Worm (Caenorhabditis elegans): ENCODE data around the gene mlk-1.

mlk-1 gene

ce11 chrV:5090386-5090785 is 25.8 kb upstream of the mlk-1 start:
- no peak for TF ChIP-seq hlh-17 (GFP tag; optimal IDR thresholded peaks at IDR 0.05; ENCODE audit: borderline replicate concordance)
- TF ChIP-seq lin-35 (GFP tag; optimal IDR thresholded peaks at IDR 0.05): no peak
- TF ChIP-seq fos-1 (tag; optimal IDR thresholded peaks at IDR 0.05): no peak
- TF ChIP-seq snu-23 (GFP tag; optimal IDR thresholded peaks at IDR 0.05): no peak
- peak; percentile 59 for TF ChIP-seq lin-14 (GFP tag; optimal IDR thresholded peaks at IDR 0.05)
- TF ChIP-seq hpl-2 (GFP tag; optimal IDR thresholded peaks at IDR 0.05): no peak
- TF ChIP-seq mdl-1 (tag; optimal IDR thresholded peaks at IDR 0.05): no peak
- TF ChIP-seq sptf-1 (tag; optimal IDR thresholded peaks at IDR 0.05): no peak
- TF ChIP-seq efl-1 (optimal IDR thresholded peaks at IDR 0.05): no peak
- TF ChIP-seq efl-1 (GFP tag; optimal IDR thresholded peaks at IDR 0.05 in 1 of 2): no peak
- TF ChIP-seq ztf-11 (tag; optimal IDR thresholded peaks at IDR 0.05): no peak
- no peak for TF ChIP-seq dsc-1 (tag; optimal IDR thresholded peaks at IDR 0.05)
- no peak for TF ChIP-seq mef-2 (tag; optimal IDR thresholded peaks at IDR 0.05)
- TF ChIP-seq Y116A8C.19 (tag; optimal IDR thresholded peaks at IDR 0.05; ENCODE audit: borderline replicate concordance): no peak
- no peak for TF ChIP-seq rnt-1 (tag; optimal IDR thresholded peaks at IDR 0.05)
- TF ChIP-seq unc-30 (tag; optimal IDR thresholded peaks at IDR 0.05): no peak
- TF ChIP-seq pqm-1 (tag; optimal IDR thresholded peaks at IDR 0.05): no peak
- TF ChIP-seq lin-13 (GFP tag; optimal IDR thresholded peaks at IDR 0.05): no peak
- no peak for TF ChIP-seq xbp-1 (tag; optimal IDR thresholded peaks at IDR 0.05)
- TF ChIP-seq nhr-85 (tag): no peak
- no peak for TF ChIP-seq ceh-90 (tag; optimal IDR thresholded peaks at IDR 0.05)
- no peak for TF ChIP-seq vab-15 (tag; optimal IDR thresholded peaks at IDR 0.05)
- TF ChIP-seq sup-37 (GFP tag; optimal IDR thresholded peaks at IDR 0.05): no peak
- no peak for TF ChIP-seq nhr-84 (tag; optimal IDR thresholded peaks at IDR 0.05)
- TF ChIP-seq fkh-10 (GFP tag; optimal IDR thresholded peaks at IDR 0.05): peak; percentile 52
- TF ChIP-seq ces-1 (GFP tag; optimal IDR thresholded peaks at IDR 0.05): no peak
- TF ChIP-seq nhr-20 (tag; optimal IDR thresholded peaks at IDR 0.05): no peak
- no peak for TF ChIP-seq aly-2 (tag; optimal IDR thresholded peaks at IDR 0.05)
- no peak for TF ChIP-seq pax-3 (tag; optimal IDR thresholded peaks at IDR 0.05)
- TF ChIP-seq nhr-11 (tag; optimal IDR thresholded peaks at IDR 0.05): no peak
- TF ChIP-seq nhr-12 (tag; optimal IDR thresholded peaks at IDR 0.05): no peak
- TF ChIP-seq jun-1 (tag; optimal IDR thresholded peaks at IDR 0.05): no peak
- TF ChIP-seq aha-1 (tag; optimal IDR thresholded peaks at IDR 0.05): no peak
- no peak for TF ChIP-seq ceh-8 (GFP tag; optimal IDR thresholded peaks at IDR 0.05)
- TF ChIP-seq lsy-2 (tag; optimal IDR thresholded peaks at IDR 0.05): peak in 1 of 2 experiments; percentile 2
- TF ChIP-seq fkh-8 (tag; optimal IDR thresholded peaks at IDR 0.05): peak; percentile 3
- TF ChIP-seq ztf-4 (tag; optimal IDR thresholded peaks at IDR 0.05): no peak
- no peak for TF ChIP-seq nhr-19 (GFP tag; conservative IDR thresholded peaks at IDR 0.05)
- TF ChIP-seq egl-27 (tag; optimal IDR thresholded peaks at IDR 0.05): no peak
- no peak for TF ChIP-seq sox-4 (tag; optimal IDR thresholded peaks at IDR 0.05)
- peak; percentile 18 for TF ChIP-seq nhr-47 (tag; optimal IDR thresholded peaks at IDR 0.05)
- TF ChIP-seq tlp-1 (tag; optimal IDR thresholded peaks at IDR 0.05): no peak

DNA sequence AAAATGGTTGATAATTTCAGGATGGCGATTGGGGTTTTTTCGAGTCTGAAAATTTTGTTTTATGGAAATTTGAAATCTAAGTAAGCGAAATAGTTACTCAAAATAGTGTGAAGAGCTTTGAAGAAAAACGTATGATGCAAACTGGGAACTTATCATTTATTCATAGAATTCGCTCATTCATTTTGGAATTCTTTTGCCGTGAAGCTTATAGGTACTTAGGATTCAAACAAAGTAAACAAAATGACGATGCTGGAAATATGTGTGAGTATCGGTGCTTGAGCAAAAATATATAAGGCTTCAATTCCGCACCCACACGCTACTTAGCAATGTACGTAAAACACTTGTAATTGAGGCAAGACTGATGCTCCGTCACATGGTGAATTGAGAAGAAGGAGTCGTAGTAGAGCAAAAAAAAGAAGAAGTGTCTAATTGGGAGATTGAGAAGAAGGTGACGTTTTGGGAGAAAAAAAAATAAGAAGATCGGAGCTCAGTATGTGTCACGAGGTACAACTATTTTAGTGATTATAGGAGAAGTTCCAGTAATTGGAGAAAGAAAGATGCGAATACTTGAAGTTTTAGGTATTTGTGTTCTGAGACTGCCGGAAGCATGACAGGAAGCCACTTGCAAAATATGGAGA is 25.0 kb upstream of the mlk-1 start, which contains the start of gene glb-32:
Gene glb-32 (minus strand): TSS at position 51 of the 638 bp plus-strand sequence.
- TF ChIP-seq C34B4.2 (tag; optimal IDR thresholded peaks at IDR 0.05) (no peak), zip-4 (GFP tag; optimal IDR thresholded peaks at IDR 0.05) (no peak), egl-13 (tag; optimal IDR thresholded peaks at IDR 0.05) (peak; percentile 80), lin-14 (GFP tag; optimal IDR thresholded peaks at IDR 0.05) (peak; percentile 71), nhr-71 (tag; optimal IDR thresholded peaks at IDR 0.05) (peak; percentile 48), nhr-47 (tag; optimal IDR thresholded peaks at IDR 0.05) (peak; percentile 24), unc-86 (tag; optimal IDR thresholded peaks at IDR 0.05) (peak; percentile 75)
